Fruit fly (Drosophila melanogaster) whole organism, embryonic: ENCODE data around the gene Shmt.

Experiments
- Atf6 ChIP-seq: fragments of 200-800 bp; sonication (Bioruptor generic); IDR thresholded peaks from 2 replicates; pipeline ENCODE4 v1.3.6; 2022; ENCODE audit warnings: missing biosample characterization, missing genetic modification characterization
- B-H1 ChIP-seq: fragments of 200-800 bp; sonication (Bioruptor generic); IDR thresholded peaks from 3 replicates; pipeline ENCODE4 v1.3.6; 2022; ENCODE audit warnings: missing biosample characterization, missing genetic modification characterization
- BEAF-32 ChIP-seq: fragments of 200-800 bp; sonication (Bioruptor generic); optimal IDR thresholded peaks from 3 replicates; lab custom pipeline; 2017; ENCODE audit warnings: missing biosample characterization, missing genetic modification characterization, mild to moderate bottlenecking, moderate library complexity, missing genetic modification reagents
- CG10979 ChIP-seq: fragments of 200-800 bp; sonication (Bioruptor generic); optimal IDR thresholded peaks from 2 replicates; lab custom pipeline; 2018; ENCODE audit warnings: missing biosample characterization, mild to moderate bottlenecking, missing genetic modification characterization, moderate library complexity
- CG12299 ChIP-seq: fragments of 200-800 bp; sonication (Bioruptor generic); optimal IDR thresholded peaks from 2 replicates; lab custom pipeline; 2018; ENCODE audit warnings: missing biosample characterization, mild to moderate bottlenecking, missing genetic modification characterization
- CG13296 ChIP-seq: fragments of 200-800 bp; sonication (Bioruptor generic); optimal IDR thresholded peaks from 3 replicates; lab custom pipeline; 2018; ENCODE audit warnings: missing biosample characterization, mild to moderate bottlenecking, missing genetic modification characterization
- CG14050 ChIP-seq: fragments of 200-800 bp; sonication (Bioruptor generic); IDR thresholded peaks from 3 replicates; pipeline ENCODE4 v1.3.6; 2022; ENCODE audit warnings: missing biosample characterization, missing genetic modification characterization
- CG17361 ChIP-seq: fragments of 200-800 bp; sonication (Bioruptor generic); IDR thresholded peaks from 3 replicates; pipeline ENCODE4 v1.3.6; 2022; ENCODE audit warnings: missing biosample characterization, missing genetic modification characterization
- CG17829 ChIP-seq: fragments of 200-800 bp; optimal IDR thresholded peaks from 2 replicates; lab custom pipeline; 2019; ENCODE audit warnings: missing biosample characterization, mild to moderate bottlenecking, missing genetic modification characterization, moderate library complexity
- CG2712 ChIP-seq: fragments of 200-800 bp; optimal IDR thresholded peaks from 3 replicates; lab custom pipeline; 2019; ENCODE audit warnings: missing biosample characterization, mild to moderate bottlenecking, missing genetic modification characterization, moderate library complexity
- CG2875 ChIP-seq: fragments of 200-800 bp; sonication (Bioruptor generic); optimal IDR thresholded peaks from 2 replicates; lab custom pipeline; 2017; ENCODE audit warnings: missing biosample characterization, mild to moderate bottlenecking, missing genetic modification characterization, missing genetic modification reagents
- CG30020 ChIP-seq: fragments of 200-800 bp; optimal IDR thresholded peaks from 2 replicates; lab custom pipeline; 2019; ENCODE audit warnings: missing biosample characterization, mild to moderate bottlenecking, missing genetic modification characterization, moderate library complexity
- CG30403 ChIP-seq: fragments of 200-800 bp; sonication (Bioruptor generic); optimal IDR thresholded peaks from 3 replicates; lab custom pipeline; 2016; ENCODE audit warnings: missing biosample characterization, missing genetic modification characterization
- CG4404 ChIP-seq: fragments of 200-800 bp; sonication (Bioruptor generic); IDR thresholded peaks from 2 replicates; pipeline ENCODE4 v1.3.6; 2022; ENCODE audit warnings: missing biosample characterization, missing genetic modification characterization
- CG4617 ChIP-seq: fragments of 200-800 bp; sonication (Bioruptor generic); optimal IDR thresholded peaks from 3 replicates; lab custom pipeline; 2016; ENCODE audit warnings: missing biosample characterization, missing genetic modification characterization, borderline replicate concordance
- CG4820 ChIP-seq: fragments of 200-800 bp; sonication (Bioruptor generic); optimal IDR thresholded peaks from 3 replicates; lab custom pipeline; 2016; ENCODE audit warnings: missing biosample characterization, missing genetic modification characterization
- CG6854 ChIP-seq: fragments of 200-800 bp; sonication (Bioruptor generic); optimal IDR thresholded peaks from 3 replicates; lab custom pipeline; 2017; ENCODE audit warnings: missing biosample characterization, mild to moderate bottlenecking, missing genetic modification characterization
- CG7839 ChIP-seq: fragments of 200-800 bp; sonication (Bioruptor generic); optimal IDR thresholded peaks from 3 replicates; lab custom pipeline; 2018; ENCODE audit warnings: missing biosample characterization, mild to moderate bottlenecking, missing genetic modification characterization, moderate library complexity
- CG8765 ChIP-seq: fragments of 200-800 bp; sonication (Bioruptor generic); IDR thresholded peaks from 2 replicates; pipeline ENCODE4 v1.3.6; 2022; ENCODE audit warnings: missing biosample characterization, missing genetic modification characterization
- CG9817 ChIP-seq: fragments of 200-800 bp; sonication (Bioruptor generic); optimal IDR thresholded peaks from 2 replicates; lab custom pipeline; 2018; ENCODE audit warnings: missing biosample characterization, mild to moderate bottlenecking, missing genetic modification characterization, moderate library complexity
- Dref ChIP-seq: fragments of 200-800 bp; sonication (Bioruptor generic); IDR thresholded peaks from 2 replicates; pipeline ENCODE4 v1.3.6; 2022; ENCODE audit warnings: missing biosample characterization, missing genetic modification characterization
- E2f1 ChIP-seq: fragments of 200-800 bp; sonication (Bioruptor generic); IDR thresholded peaks from 2 replicates; pipeline ENCODE4 v1.3.6; 2022; ENCODE audit warnings: missing biosample characterization, missing genetic modification characterization
- Elba2 ChIP-seq: fragments of 200-800 bp; sonication (Bioruptor generic); optimal IDR thresholded peaks from 3 replicates; lab custom pipeline; 2016; ENCODE audit warnings: missing biosample characterization, missing genetic modification characterization
- Fer3 ChIP-seq: fragments of 200-800 bp; sonication (Bioruptor generic); optimal IDR thresholded peaks from 2 replicates; lab custom pipeline; 2018; ENCODE audit warnings: missing biosample characterization, mild to moderate bottlenecking, missing genetic modification characterization, moderate library complexity
- Gsc ChIP-seq: fragments of 200-800 bp; sonication (Bioruptor generic); IDR thresholded peaks from 2 replicates; pipeline ENCODE4 v1.3.6; 2022; ENCODE audit warnings: missing biosample characterization, missing genetic modification characterization
- Lhr ChIP-seq: fragments of 200-800 bp; sonication (Bioruptor generic); optimal IDR thresholded peaks from 3 replicates; lab custom pipeline; 2017; ENCODE audit warnings: mild to moderate bottlenecking, missing biosample characterization, missing genetic modification reagents, missing genetic modification characterization
- Lpt ChIP-seq: fragments of >200 bp; optimal IDR thresholded peaks from 2 replicates; lab custom pipeline; 2018; ENCODE audit warnings: missing biosample characterization, missing genetic modification characterization
- Med ChIP-seq: fragments of 200-800 bp; sonication (Bioruptor generic); peaks from one replicate; lab custom pipeline; 2016; ENCODE audit warnings: missing biosample characterization, missing genetic modification characterization, mild to moderate bottlenecking, inconsistent platforms, moderate library complexity
- Opbp ChIP-seq: fragments of 200-800 bp; sonication (Bioruptor generic); IDR thresholded peaks from 3 replicates; pipeline ENCODE4 v1.3.6; 2022; ENCODE audit warnings: missing biosample characterization, missing genetic modification characterization; ENCODE audit not compliant: partially characterized antibody
- Ptx1 ChIP-seq: fragments of 200-800 bp; sonication (Bioruptor generic); IDR thresholded peaks from 2 replicates; pipeline ENCODE4 v1.3.6; 2022; ENCODE audit warnings: missing biosample characterization, missing genetic modification characterization
- Rfx ChIP-seq: fragments of 200-800 bp; sonication (Bioruptor generic); IDR thresholded peaks from 2 replicates; pipeline ENCODE4 v1.3.6; 2022; ENCODE audit warnings: missing biosample characterization, missing genetic modification characterization
- Scr ChIP-seq: fragments of 200-800 bp; sonication (Bioruptor generic); IDR thresholded peaks from 2 replicates; pipeline ENCODE4 v1.3.6; 2022; ENCODE audit warnings: missing biosample characterization, missing genetic modification characterization; ENCODE audit not compliant: partially characterized antibody
- Sry-δ ChIP-seq: fragments of 200-800 bp; sonication (Bioruptor generic); optimal IDR thresholded peaks from 2 replicates; lab custom pipeline; 2016; ENCODE audit warnings: missing biosample characterization, missing genetic modification characterization
- Stat92E ChIP-seq, 3 experiments: fragments of >200 bp in 2 of 3; fragments of 200-800 bp in 1 of 3; sonication (Bioruptor generic) in 1 of 3; optimal IDR thresholded peaks; 2 replicates each; lab custom pipeline; 2017 to 2019; ENCODE audit warnings: missing biosample characterization in 3 of 3, missing genetic modification characterization in 3 of 3, mild to moderate bottlenecking in 1 of 3, moderate library complexity in 1 of 3
- ab ChIP-seq: fragments of 200-800 bp; sonication (Bioruptor generic); optimal IDR thresholded peaks from 2 replicates; lab custom pipeline; 2016; ENCODE audit warnings: missing biosample characterization, missing genetic modification characterization
- btn ChIP-seq: fragments of 200-800 bp; sonication (Bioruptor generic); optimal IDR thresholded peaks from 2 replicates; lab custom pipeline; 2016; ENCODE audit warnings: missing biosample characterization, missing genetic modification characterization
- crp ChIP-seq, 2 experiments: fragments of 200-800 bp; sonication (Bioruptor generic); optimal IDR thresholded peaks; 2 replicates in 1 of 2; 3 replicates in 1 of 2; lab custom pipeline; 2017; ENCODE audit warnings: missing biosample characterization in 2 of 2, missing genetic modification characterization in 2 of 2, mild to moderate bottlenecking in 1 of 2, moderate library complexity in 1 of 2
- dan ChIP-seq: fragments of 200-800 bp; sonication (Bioruptor generic); IDR thresholded peaks from 2 replicates; pipeline ENCODE4 v1.3.6; 2022; ENCODE audit warnings: missing biosample characterization, missing genetic modification characterization
- en ChIP-seq: fragments of 200-800 bp; sonication (Bioruptor generic); optimal IDR thresholded peaks from 2 replicates; lab custom pipeline; 2016; ENCODE audit warnings: missing biosample characterization, missing genetic modification characterization
- fd64A ChIP-seq: fragments of 200-800 bp; sonication (Bioruptor generic); optimal IDR thresholded peaks from 3 replicates; lab custom pipeline; 2018; ENCODE audit warnings: missing biosample characterization, mild to moderate bottlenecking, missing genetic modification characterization
- ftz-f1 ChIP-seq: fragments of 200-800 bp; sonication (Bioruptor generic); optimal IDR thresholded peaks from 2 replicates; lab custom pipeline; 2016; ENCODE audit warnings: missing biosample characterization, missing genetic modification characterization
- gcm ChIP-seq: fragments of 200-800 bp; sonication (Bioruptor generic); optimal IDR thresholded peaks from 2 replicates; lab custom pipeline; 2019; ENCODE audit warnings: missing biosample characterization, mild to moderate bottlenecking, missing genetic modification characterization, moderate library complexity
- gcm2 ChIP-seq: fragments of 200-800 bp; sonication (Bioruptor generic); optimal IDR thresholded peaks from 2 replicates; lab custom pipeline; 2016; ENCODE audit warnings: missing biosample characterization, missing genetic modification characterization
- gfzf ChIP-seq: fragments of 200-800 bp; sonication (Bioruptor generic); optimal IDR thresholded peaks from 2 replicates; lab custom pipeline; 2016; ENCODE audit warnings: missing biosample characterization, mild to moderate bottlenecking, missing genetic modification characterization, moderate library complexity
- gsb ChIP-seq: fragments of 200-800 bp; sonication (Bioruptor generic); IDR thresholded peaks from 2 replicates; pipeline ENCODE4 v1.3.6; 2022; ENCODE audit warnings: missing biosample characterization, missing genetic modification characterization
- hkb ChIP-seq, 2 experiments: fragments of 200-800 bp in 1 of 2; fragments of >200 bp in 1 of 2; sonication (Bioruptor generic) in 1 of 2; IDR thresholded peaks in 1 of 2; optimal IDR thresholded peaks in 1 of 2; 2 replicates each; pipeline versions ENCODE4 v1.3.6 to Lab custom; 2017 to 2022; ENCODE audit warnings: missing biosample characterization in 1 of 2, missing genetic modification characterization in 1 of 2
- insv ChIP-seq, 2 experiments: fragments of 200-800 bp; sonication (Bioruptor generic); optimal IDR thresholded peaks; 3 replicates each; lab custom pipeline; 2016 to 2018; ENCODE audit warnings: missing biosample characterization in 2 of 2, missing genetic modification characterization in 2 of 2
- lmd ChIP-seq: fragments of 200-800 bp; sonication (Bioruptor generic); IDR thresholded peaks from 2 replicates; pipeline ENCODE4 v1.3.6; 2022; ENCODE audit warnings: missing biosample characterization, missing genetic modification characterization
- wor ChIP-seq: fragments of 200-800 bp; sonication (Bioruptor generic); IDR thresholded peaks from 2 replicates; pipeline ENCODE4 v1.3.6; 2022; ENCODE audit warnings: missing biosample characterization, missing genetic modification characterization
- zfh1 ChIP-seq: fragments of 200-800 bp; sonication (Bioruptor generic); IDR thresholded peaks from 3 replicates; pipeline ENCODE4 v1.3.6; 2022; ENCODE audit warnings: missing biosample characterization, missing genetic modification characterization
- zfh2 ChIP-seq: fragments of 200-800 bp; sonication (Bioruptor generic); optimal IDR thresholded peaks from 2 replicates; lab custom pipeline; 2016; ENCODE audit warnings: missing biosample characterization, missing genetic modification characterization

Gene Shmt

dm6 chrX:5924378-5924777 lies 7.8 kb upstream of the Shmt start (continued):
- TF ChIP-seq Gsc (GFP tag; lab: Robert Waterston, UW) (no peak), Elba2 (GFP tag; lab: Kevin White, UChicago) (no peak), gfzf (GFP tag; lab: Kevin White, UChicago) (no peak), wor (GFP tag; lab: Robert Waterston, UW) (no peak), insv (GFP tag; optimal IDR thresholded peaks at IDR 0.05; lab: Kevin White, UChicago) (no peak), CG4820 (peak; percentile 32), dan (GFP tag; lab: Robert Waterston, UW) (no peak), Sry-δ (GFP tag; lab: Kevin White, UChicago) (no peak), CG14050 (GFP tag; lab: Robert Waterston, UW) (no peak), ftz-f1 (no peak), zfh2 (GFP tag; lab: Kevin White, UChicago) (no peak), Opbp (no peak), Ptx1 (GFP tag; lab: Robert Waterston, UW) (peak; percentile 39), B-H1 (no peak), E2f1 (no peak), Med (GFP tag; lab: Kevin White, UChicago) (no peak), Stat92E (GFP tag; optimal IDR thresholded peaks at IDR 0.05; lab: Kevin White, UChicago) (no peak), ab (GFP tag; lab: Kevin White, UChicago) (no peak), CG8765 (no peak), Rfx (GFP tag; lab: Robert Waterston, UW) (no peak), CG4404 (GFP tag; lab: Robert Waterston, UW) (no peak), Fer3 (peak; percentile 5), fd64A (no peak), gcm2 (GFP tag; lab: Kevin White, UChicago) (no peak), CG10979 (tag; lab: Kevin White, UChicago) (peak; percentile 56), crp (GFP tag; optimal IDR thresholded peaks at IDR 0.05; lab: Kevin White, UChicago) (no peak), en (no peak), hkb (optimal IDR thresholded peaks at IDR 0.05; lab: Kevin White, UChicago) (no peak), hkb (GFP tag; IDR thresholded peaks at IDR 0.05; lab: Robert Waterston, UW) (0 out of 2 replicates have a peak, but pooled peaks have one; percentile 27), CG7839 (peak; percentile 38), Lhr (GFP tag; lab: Kevin White, UChicago) (no peak), CG2875 (GFP tag; lab: Kevin White, UChicago) (peak; percentile 9), btn (GFP tag; lab: Kevin White, UChicago) (no peak), CG4617 (GFP tag; lab: Kevin White, UChicago) (no peak), CG6854 (GFP tag; lab: Kevin White, UChicago) (no peak), lmd (GFP tag; lab: Robert Waterston, UW) (peak; percentile 38), CG9817 (tag; lab: Kevin White, UChicago) (no peak), gcm (GFP tag; lab: Kevin White, UChicago) (no peak), CG17829 (tag; lab: Kevin White, UChicago) (no peak), Dref (GFP tag; lab: Robert Waterston, UW) (no peak), CG2712 (peak; percentile 18), CG30020 (no peak), CG13296 (no peak), CG17361 (GFP tag; lab: Robert Waterston, UW) (no peak), CG12299 (no peak), gsb (GFP tag; lab: Robert Waterston, UW) (no peak), Atf6 (GFP tag; lab: Robert Waterston, UW) (no peak), zfh1 (0 out of 3 replicates have a peak, but pooled peaks have one; percentile 10), BEAF-32 (GFP tag; lab: Kevin White, UChicago) (no peak), CG30403 (GFP tag; lab: Kevin White, UChicago) (peak; percentile 44), Lpt (GFP tag; lab: Kevin White, UChicago) (no peak), Scr (GFP tag; lab: Robert Waterston, UW) (no peak)
